Worm (Caenorhabditis elegans) whole organism, L4 larva: ENCODE measurements around the gene suf-1.
A peak's percentile ranks its signal among the peaks of the same experiment; 100 is the strongest.

Experiments
- F26F4.8 ChIP-seq: fragments of 200-800 bp; sonication (Bioruptor generic); conservative IDR thresholded peaks from 2 replicates; pipeline ENCODE4 v1.3.6; 2022; ENCODE audit warnings: missing genetic modification characterization, missing compliant biosample characterization
- F37D6.2 ChIP-seq: sonication (generic microtip); optimal IDR thresholded peaks from 2 replicates; lab custom pipeline; 2016; ENCODE audit warnings: mild to moderate bottlenecking, missing genetic modification characterization, missing compliant biosample characterization
- F49E8.2 ChIP-seq: sonication (generic microtip); optimal IDR thresholded peaks from 2 replicates; lab custom pipeline; 2016; ENCODE audit warnings: missing compliant biosample characterization, mild to moderate bottlenecking, missing genetic modification characterization, borderline replicate concordance
- T20F7.1 ChIP-seq: fragments of 200-800 bp; sonication (Bioruptor generic); optimal IDR thresholded peaks from 2 replicates; lab custom pipeline; 2018; ENCODE audit warnings: mild to moderate bottlenecking, missing genetic modification characterization, missing compliant biosample characterization
- T26A8.4 ChIP-seq: fragments of 200-800 bp; sonication (Bioruptor generic); IDR thresholded peaks from 2 replicates; pipeline ENCODE4 v1.3.6; 2022; ENCODE audit warnings: missing genetic modification characterization, missing compliant biosample characterization
- Y5F2A.4 ChIP-seq: fragments of 200-800 bp; sonication (Bioruptor generic); optimal IDR thresholded peaks from 2 replicates; lab custom pipeline; 2018; ENCODE audit warnings: mild to moderate bottlenecking, missing genetic modification characterization, missing compliant biosample characterization
- ZK546.5 ChIP-seq, 2 experiments: sonication (generic microtip); optimal IDR thresholded peaks; 2 replicates each; lab custom pipeline; 2017; ENCODE audit warnings: missing biosample characterization in 2 of 2, missing genetic modification characterization in 2 of 2
- aha-1 ChIP-seq: fragments of 150-350 bp; peaks from one replicate; lab custom pipeline; 2014; ENCODE audit warnings: missing biosample characterization, missing genetic modification characterization
- aly-2 ChIP-seq: sonication (generic microtip); optimal IDR thresholded peaks from 2 replicates; lab custom pipeline; 2018; ENCODE audit warnings: missing biosample characterization, missing genetic modification characterization
- ama-1 ChIP-seq: fragments of 150-350 bp; optimal IDR thresholded peaks from 2 replicates; lab custom pipeline; 2014; ENCODE audit warnings: inconsistent platforms, mixed read lengths
- ceh-44 ChIP-seq: fragments of 200-800 bp; sonication (Bioruptor generic); IDR thresholded peaks from 2 replicates; pipeline ENCODE4 v1.3.6; 2022; ENCODE audit warnings: missing genetic modification reagents, missing genetic modification characterization, missing compliant biosample characterization
- ceh-82 ChIP-seq: sonication (generic microtip); optimal IDR thresholded peaks from 2 replicates; lab custom pipeline; 2017; ENCODE audit warnings: missing biosample characterization, missing genetic modification characterization
- daf-19 ChIP-seq: fragments of 200-800 bp; sonication (Bioruptor generic); conservative IDR thresholded peaks from 2 replicates; pipeline ENCODE4 v1.3.6; 2022; ENCODE audit warnings: missing genetic modification characterization, missing compliant biosample characterization
- dmd-9 ChIP-seq: fragments of 200-800 bp; sonication (Bioruptor generic); IDR thresholded peaks from 2 replicates; pipeline ENCODE4 v1.3.6; 2022; ENCODE audit warnings: missing genetic modification reagents, missing genetic modification characterization, missing compliant biosample characterization
- dpl-1 ChIP-seq: fragments of 150-350 bp; optimal IDR thresholded peaks from 2 replicates; lab custom pipeline; 2014; ENCODE audit warnings: missing biosample characterization, missing genetic modification reagents, missing genetic modification characterization
- dve-1 ChIP-seq: sonication (generic microtip); optimal IDR thresholded peaks from 2 replicates; lab custom pipeline; 2017; ENCODE audit warnings: antibody characterized with exemption, mild to moderate bottlenecking, missing genetic modification characterization, missing compliant biosample characterization; ENCODE audit not compliant: insufficient read depth
- egl-43 ChIP-seq: fragments of 200-800 bp; sonication (Bioruptor generic); IDR thresholded peaks from 2 replicates; pipeline ENCODE4 v1.3.6; 2022; ENCODE audit warnings: missing genetic modification reagents, missing genetic modification characterization, missing compliant biosample characterization
- fos-1 ChIP-seq: fragments of 150-350 bp; optimal IDR thresholded peaks from 2 replicates; lab custom pipeline; 2014; ENCODE audit warnings: missing biosample characterization, missing genetic modification characterization
- hlh-30 ChIP-seq: sonication (generic microtip); optimal IDR thresholded peaks from 2 replicates; lab custom pipeline; 2017; ENCODE audit warnings: antibody characterized with exemption, mild to moderate bottlenecking, missing genetic modification characterization, missing compliant biosample characterization; ENCODE audit not compliant: insufficient read depth
- hmg-1.1 ChIP-seq: fragments of 200-800 bp; sonication (Bioruptor generic); IDR thresholded peaks from 2 replicates; pipeline ENCODE4 v1.3.6; 2022; ENCODE audit warnings: missing genetic modification reagents, missing genetic modification characterization, missing compliant biosample characterization
- lim-7 ChIP-seq: fragments of 200-800 bp; sonication (Bioruptor generic); IDR thresholded peaks from 2 replicates; pipeline ENCODE4 v1.3.6; 2022; ENCODE audit warnings: missing genetic modification characterization, missing compliant biosample characterization
- lin-1 ChIP-seq: fragments of 200-800 bp; sonication (Bioruptor generic); IDR thresholded peaks from 2 replicates; pipeline ENCODE4 v1.3.6; 2022; ENCODE audit warnings: missing genetic modification reagents, missing genetic modification characterization, missing compliant biosample characterization
- mep-1 ChIP-seq: fragments of 150-350 bp; sonication (generic microtip); optimal IDR thresholded peaks from 3 replicates; lab custom pipeline; 2014; ENCODE audit warnings: missing biosample characterization, missing genetic modification characterization
- mes-2 ChIP-seq: sonication (generic microtip); optimal IDR thresholded peaks from 2 replicates; lab custom pipeline; 2016; ENCODE audit warnings: missing genotype, mild to moderate bottlenecking, missing genetic modification characterization, missing compliant biosample characterization; ENCODE audit not compliant: poor library complexity, severe bottlenecking
- mxl-2 ChIP-seq: fragments of 200-800 bp; sonication (Bioruptor generic); conservative IDR thresholded peaks from 2 replicates; pipeline ENCODE4 v1.3.6; 2022; ENCODE audit warnings: missing genetic modification reagents, missing genetic modification characterization, missing compliant biosample characterization
- nhr-102 ChIP-seq: sonication (generic microtip); optimal IDR thresholded peaks from 2 replicates; lab custom pipeline; 2016; ENCODE audit warnings: mild to moderate bottlenecking, missing genetic modification characterization, moderate library complexity, missing compliant biosample characterization
- nhr-11 ChIP-seq: fragments of 150-350 bp; optimal IDR thresholded peaks from 2 replicates; lab custom pipeline; 2014; ENCODE audit warnings: missing biosample characterization, missing genetic modification characterization
- nhr-111 ChIP-seq: fragments of 200-800 bp; sonication (Bioruptor generic); optimal IDR thresholded peaks from 2 replicates; lab custom pipeline; 2018; ENCODE audit warnings: mild to moderate bottlenecking, missing genetic modification characterization, missing compliant biosample characterization
- nhr-28 ChIP-seq: fragments of 150-350 bp; optimal IDR thresholded peaks from 2 replicates; lab custom pipeline; 2014; ENCODE audit warnings: missing biosample characterization, missing genetic modification characterization
- nhr-6 ChIP-seq: fragments of 150-350 bp; optimal IDR thresholded peaks from 2 replicates; lab custom pipeline; 2014; ENCODE audit warnings: missing biosample characterization, missing genetic modification characterization
- nhr-77 ChIP-seq: fragments of 150-350 bp; optimal IDR thresholded peaks from 2 replicates; lab custom pipeline; 2014; ENCODE audit warnings: missing biosample characterization, missing genetic modification characterization
- saeg-2 ChIP-seq: fragments of 200-800 bp; sonication (Bioruptor generic); IDR thresholded peaks from 2 replicates; pipeline ENCODE4 v1.3.6; 2022; ENCODE audit warnings: missing genetic modification reagents, missing genetic modification characterization, missing compliant biosample characterization
- set-16 ChIP-seq: fragments of 200-800 bp; sonication (Bioruptor generic); IDR thresholded peaks from 2 replicates; pipeline ENCODE4 v1.3.6; 2022; ENCODE audit warnings: missing genetic modification reagents, missing genetic modification characterization, missing compliant biosample characterization
- skn-1 ChIP-seq: fragments of 150-350 bp; optimal IDR thresholded peaks from 2 replicates; lab custom pipeline; 2014; ENCODE audit warnings: missing biosample characterization, missing genetic modification characterization
- snpc-1.2 ChIP-seq: fragments of 200-800 bp; sonication (Bioruptor generic); IDR thresholded peaks from 2 replicates; pipeline ENCODE4 v1.3.6; 2022; ENCODE audit warnings: missing genetic modification reagents, missing genetic modification characterization, missing compliant biosample characterization
- spr-1 ChIP-seq: sonication (generic microtip); optimal IDR thresholded peaks from 2 replicates; lab custom pipeline; 2016; ENCODE audit warnings: mild to moderate bottlenecking, missing genetic modification characterization, missing compliant biosample characterization
- tra-1 ChIP-seq: fragments of 200-800 bp; sonication (Bioruptor generic); IDR thresholded peaks from 2 replicates; pipeline ENCODE4 v1.3.6; 2022; ENCODE audit warnings: missing genetic modification reagents, missing genetic modification characterization, missing compliant biosample characterization
- unc-62 ChIP-seq, 3 experiments: fragments of 150-350 bp in 1 of 3; sonication (generic microtip); optimal IDR thresholded peaks in 2 of 3; peaks in 1 of 3; 1 replicate in 1 of 3; 2 replicates in 2 of 3; lab custom pipeline; 2014 to 2017; ENCODE audit warnings: missing biosample characterization in 3 of 3, missing genetic modification characterization in 3 of 3, missing genetic modification reagents in 3 of 3, missing genotype in 1 of 3
- vab-7 ChIP-seq: fragments of 200-800 bp; sonication (Bioruptor generic); IDR thresholded peaks from 2 replicates; pipeline ENCODE4 v1.3.6; 2022; ENCODE audit warnings: missing genetic modification reagents, missing genetic modification characterization, missing compliant biosample characterization
- zfp-2 ChIP-seq: sonication (generic microtip); optimal IDR thresholded peaks from 2 replicates; lab custom pipeline; 2016; ENCODE audit warnings: mild to moderate bottlenecking, missing genetic modification characterization, missing compliant biosample characterization
- zfp-3 ChIP-seq: fragments of 200-800 bp; sonication (Bioruptor generic); conservative IDR thresholded peaks from 2 replicates; pipeline ENCODE4 v1.3.6; 2022; ENCODE audit warnings: missing genetic modification reagents, missing genetic modification characterization, missing compliant biosample characterization
- zip-11 ChIP-seq: fragments of 200-800 bp; sonication (Bioruptor generic); IDR thresholded peaks from 2 replicates; pipeline ENCODE4 v1.3.6; 2022; ENCODE audit warnings: missing genetic modification characterization, missing compliant biosample characterization
- ztf-7 ChIP-seq: fragments of 150-350 bp; optimal IDR thresholded peaks from 2 replicates; lab custom pipeline; 2014; ENCODE audit warnings: missing biosample characterization, missing genetic modification characterization

suf-1 gene

ce11 chrII:8566806-8567266, 36.8 kb upstream of the suf-1 start, which contains the start of gene F54C9.3 (continued):
- TF ChIP-seq nhr-111 (GFP tag; lab: Kevin White, UChicago) (no peak), fos-1 (tag; lab: Kevin White, UChicago) (no peak), nhr-102 (tag; lab: Kevin White, UChicago) (peak; percentile 3), mep-1 (tag; lab: Kevin White, UChicago) (peak; percentile 68), ztf-7 (tag; lab: Kevin White, UChicago) (no peak), snpc-1.2 (GFP tag; lab: Robert Waterston, UW) (no peak), F37D6.2 (no peak), ama-1 (peak; percentile 25), T20F7.1 (GFP tag; lab: Kevin White, UChicago) (peak; percentile 48), hlh-30 (peak; percentile 50), Y5F2A.4 (GFP tag; lab: Kevin White, UChicago) (no peak), dve-1 (tag; lab: Kevin White, UChicago) (peak; percentile 92)

DNA sequence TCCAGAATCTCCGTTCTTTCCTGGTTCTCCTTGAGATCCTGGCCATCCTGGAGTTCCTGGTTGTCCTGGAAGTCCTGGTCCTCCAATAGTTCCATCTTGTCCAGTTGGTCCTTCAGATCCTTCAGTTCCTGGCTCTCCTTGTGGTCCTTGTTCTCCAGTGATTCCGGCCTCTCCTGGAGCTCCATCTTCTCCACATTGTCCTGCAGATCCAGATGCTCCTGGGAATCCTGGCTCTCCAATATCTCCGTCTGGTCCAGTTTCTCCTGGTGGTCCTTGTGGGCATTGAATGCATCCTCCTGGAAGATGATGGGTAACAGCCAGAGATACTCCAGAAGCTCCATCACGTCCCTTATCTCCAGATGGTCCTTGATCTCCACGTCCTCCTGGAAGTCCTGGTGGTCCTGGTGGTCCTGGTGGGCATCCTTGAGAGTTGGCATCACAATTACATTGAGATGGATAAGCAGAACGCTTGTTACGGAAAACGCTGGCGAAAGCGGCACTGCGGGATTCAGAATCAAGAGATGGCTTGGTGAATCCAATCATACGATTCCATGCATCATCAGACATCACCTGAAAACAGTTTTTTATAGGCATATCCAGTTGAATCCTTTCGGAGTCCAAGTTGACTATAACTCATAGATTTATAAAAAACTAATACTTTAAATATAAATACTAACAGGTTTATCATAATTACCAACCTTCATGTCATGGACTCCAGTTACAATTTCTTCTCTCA, 35.2 kb upstream of the suf-1 start:
- TF ChIP-seq mes-2 (no peak), unc-62 (GFP tag; optimal IDR thresholded peaks at IDR 0.05 in 1 of 2; lab: Kevin White, UChicago) (peak in 1 of 2 experiments; percentile 69), unc-62 (tag; optimal IDR thresholded peaks at IDR 0.05; lab: Kevin White, UChicago) (no peak), ama-1 (no peak), F49E8.2 (no peak), nhr-6 (no peak), aha-1 (tag; lab: Kevin White, UChicago) (no peak), mxl-2 (GFP tag; lab: Robert Waterston, UW) (no peak), zip-11 (GFP tag; lab: Robert Waterston, UW) (no peak), vab-7 (GFP tag; lab: Robert Waterston, UW) (no peak), ceh-82 (no peak), dmd-9 (GFP tag; lab: Robert Waterston, UW) (no peak), nhr-11 (no peak), dpl-1 (GFP tag; lab: Kevin White, UChicago) (no peak), spr-1 (tag; lab: Kevin White, UChicago) (no peak), daf-19 (GFP tag; lab: Robert Waterston, UW) (no peak), ZK546.5 (tag; optimal IDR thresholded peaks at IDR 0.05; lab: Kevin White, UChicago) (no peak), skn-1 (tag; lab: Kevin White, UChicago) (no peak), zfp-2 (tag; lab: Kevin White, UChicago) (no peak), ceh-44 (GFP tag; lab: Robert Waterston, UW) (no peak), hmg-1.1 (GFP tag; lab: Robert Waterston, UW) (no peak), lim-7 (GFP tag; lab: Robert Waterston, UW) (no peak), tra-1 (GFP tag; lab: Robert Waterston, UW) (no peak), saeg-2 (GFP tag; lab: Robert Waterston, UW) (0 out of 2 replicates have a peak, but pooled peaks have one; percentile 19), egl-43 (0 out of 2 replicates have a peak, but pooled peaks have one; percentile 69), set-16 (GFP tag; lab: Robert Waterston, UW) (peak; percentile 63), lin-1 (GFP tag; lab: Robert Waterston, UW) (no peak), aly-2 (tag; lab: Kevin White, UChicago) (no peak), T26A8.4 (peak; percentile 53; the same call in 1 of the 2 replicates), nhr-77 (tag; lab: Kevin White, UChicago) (no peak), F26F4.8 (GFP tag; lab: Robert Waterston, UW) (no peak), nhr-28 (tag; lab: Kevin White, UChicago) (no peak), zfp-3 (GFP tag; lab: Robert Waterston, UW) (no peak)
